Fruit fly (Drosophila melanogaster): ENCODE results near the gene CG42553.

Gene CG42553

dm6 chr3L:833878-834277, at the start of gene CG42553:
Gene CG42553 (plus strand): TSS chr3L:834093.
- no peak for TF ChIP-seq Abd-B (GFP tag; optimal IDR thresholded peaks at IDR 0.05)
- TF ChIP-seq lola (GFP tag; optimal IDR thresholded peaks at IDR 0.05): no peak
- peak; percentile 13 for TF ChIP-seq Hnf4 (GFP tag; optimal IDR thresholded peaks at IDR 0.05)
- TF ChIP-seq Hr83 (GFP tag; optimal IDR thresholded peaks at IDR 0.05; ENCODE audit: poor library complexity, severe bottlenecking): peak; percentile 20
- no peak for TF ChIP-seq Rel (GFP tag; optimal IDR thresholded peaks at IDR 0.05)
- TF ChIP-seq Rel (tag; optimal IDR thresholded peaks at IDR 0.05): peak; percentile 7
- TF ChIP-seq ey (GFP tag; optimal IDR thresholded peaks at IDR 0.05): no peak
- TF ChIP-seq woc (GFP tag; optimal IDR thresholded peaks at IDR 0.05): peak; percentile 78
- no peak for TF ChIP-seq Dif (GFP tag; optimal IDR thresholded peaks at IDR 0.05; ENCODE audit: partially characterized antibody)

dm6 chr3L:784111-784960, 49.6 kb upstream of the CG42553 start:
- TF ChIP-seq N (GFP tag; optimal IDR thresholded peaks at IDR 0.05) (no peak), Jra (GFP tag; optimal IDR thresholded peaks at IDR 0.05) (peak; percentile 81), brk (GFP tag; optimal IDR thresholded peaks at IDR 0.05) (peak; percentile 82), woc (GFP tag; optimal IDR thresholded peaks at IDR 0.05) (peak; percentile 75), CrebA (GFP tag; optimal IDR thresholded peaks at IDR 0.05; ENCODE audit: borderline replicate concordance) (peak; percentile 3), Vsx2 (GFP tag; optimal IDR thresholded peaks at IDR 0.05; ENCODE audit: partially characterized antibody) (peak; percentile 15), sv (GFP tag; optimal IDR thresholded peaks at IDR 0.05) (peak; percentile 32), dl (GFP tag; optimal IDR thresholded peaks at IDR 0.05; ENCODE audit: insufficient read depth in 1 of 2, partially characterized antibody in 2 of 2) (peak in 1 of 2 experiments; percentile 12), GATAd (GFP tag; optimal IDR thresholded peaks at IDR 0.05) (peak; percentile 31), foxo (GFP tag; optimal IDR thresholded peaks at IDR 0.05) (peak; percentile 76 to 96), tai (GFP tag; optimal IDR thresholded peaks at IDR 0.05) (peak; percentile 85), CG9705 (GFP tag; optimal IDR thresholded peaks at IDR 0.05) (no peak), jim (GFP tag; optimal IDR thresholded peaks at IDR 0.05) (no peak), Abd-B (GFP tag; optimal IDR thresholded peaks at IDR 0.05) (no peak), pan (optimal IDR thresholded peaks at IDR 0.05) (no peak), Dfd (GFP tag; optimal IDR thresholded peaks at IDR 0.05) (no peak), OdsH (GFP tag; optimal IDR thresholded peaks at IDR 0.05) (peak; percentile 96), h (GFP tag; optimal IDR thresholded peaks at IDR 0.05) (peak; percentile 95), dsf (GFP tag; optimal IDR thresholded peaks at IDR 0.05; ENCODE audit: borderline replicate concordance) (peak; percentile 49), ey (GFP tag; optimal IDR thresholded peaks at IDR 0.05) (peak; percentile 98), Hr83 (GFP tag; optimal IDR thresholded peaks at IDR 0.05; ENCODE audit: poor library complexity, severe bottlenecking) (peak; percentile 18), Myc (optimal IDR thresholded peaks at IDR 0.05) (no peak), sage (GFP tag; optimal IDR thresholded peaks at IDR 0.05) (peak; percentile 63), Hr78 (GFP tag; optimal IDR thresholded peaks at IDR 0.05) (no peak), dmrt93B (GFP tag; optimal IDR thresholded peaks at IDR 0.05) (peak; percentile 83), br (GFP tag; optimal IDR thresholded peaks at IDR 0.05) (peak; percentile 95), psq (GFP tag; optimal IDR thresholded peaks at IDR 0.05) (peak; percentile 88), lola (GFP tag; optimal IDR thresholded peaks at IDR 0.05) (no peak), Mio (GFP tag; optimal IDR thresholded peaks at IDR 0.05) (peak; percentile 84), rgr (GFP tag; optimal IDR thresholded peaks at IDR 0.05) (peak; percentile 96), Hnf4 (GFP tag; optimal IDR thresholded peaks at IDR 0.05) (peak; percentile 94), Dif (GFP tag; optimal IDR thresholded peaks at IDR 0.05; ENCODE audit: partially characterized antibody) (peak; percentile 7), HLH106 (tag; optimal IDR thresholded peaks at IDR 0.05) (peak; percentile 87), Rel (GFP tag; optimal IDR thresholded peaks at IDR 0.05) (no peak), Rel (tag; optimal IDR thresholded peaks at IDR 0.05) (peak; percentile 85), CG32264 (GFP tag; optimal IDR thresholded peaks at IDR 0.05) (peak; percentile 90), usp (GFP tag; optimal IDR thresholded peaks at IDR 0.05) (no peak), fru (GFP tag; optimal IDR thresholded peaks at IDR 0.05) (peak; percentile 92), Sp1 (GFP tag; optimal IDR thresholded peaks at IDR 0.05) (peak; percentile 84)

All from whole organism, wandering third instar larva.